Worm (Caenorhabditis elegans) whole organism, L3 larva: ENCODE data around the gene sri-19.

ENCODE experiments used
- R02D3.7 ChIP-seq: fragments of 150-350 bp; optimal IDR thresholded peaks from 2 replicates; lab custom pipeline; 2014; ENCODE audit warnings: missing biosample characterization, missing genetic modification characterization
- aly-2 ChIP-seq: fragments of 150-350 bp; optimal IDR thresholded peaks from 2 replicates; lab custom pipeline; 2014; ENCODE audit warnings: missing biosample characterization, missing genetic modification characterization
- ama-1 ChIP-seq: fragments of 150-350 bp; optimal IDR thresholded peaks from 2 replicates; lab custom pipeline; 2018
- ceh-16 ChIP-seq: sonication (generic microtip); optimal IDR thresholded peaks from 2 replicates; lab custom pipeline; 2017; ENCODE audit warnings: missing biosample characterization, missing genetic modification characterization
- daf-12 ChIP-seq: fragments of 150-350 bp; optimal IDR thresholded peaks from 2 replicates; lab custom pipeline; 2014; ENCODE audit warnings: missing biosample characterization, missing genetic modification reagents, missing genetic modification characterization
- egl-27 ChIP-seq: sonication (generic microtip); optimal IDR thresholded peaks from 4 replicates; lab custom pipeline; 2017; ENCODE audit warnings: missing biosample characterization, missing genetic modification reagents, missing genetic modification characterization
- fkh-10 ChIP-seq: sonication (generic microtip); optimal IDR thresholded peaks from 2 replicates; lab custom pipeline; 2017; ENCODE audit warnings: missing biosample characterization, missing genetic modification reagents, missing genetic modification characterization
- hmg-11 ChIP-seq: sonication (generic microtip); optimal IDR thresholded peaks from 2 replicates; lab custom pipeline; 2016; ENCODE audit warnings: missing genetic modification characterization, missing compliant biosample characterization
- mdl-1 ChIP-seq: fragments of 150-350 bp; optimal IDR thresholded peaks from 2 replicates; lab custom pipeline; 2014; ENCODE audit warnings: missing biosample characterization, missing genetic modification characterization
- mml-1 ChIP-seq: fragments of 150-350 bp; sonication (generic microtip); optimal IDR thresholded peaks from 3 replicates; lab custom pipeline; 2014; ENCODE audit warnings: missing biosample characterization, missing genetic modification characterization
- nhr-237 ChIP-seq: fragments of 150-350 bp; optimal IDR thresholded peaks from 2 replicates; lab custom pipeline; 2014; ENCODE audit warnings: missing biosample characterization, missing genetic modification characterization
- skn-1 ChIP-seq: fragments of 150-350 bp; optimal IDR thresholded peaks from 2 replicates; lab custom pipeline; 2014; ENCODE audit warnings: missing biosample characterization, missing genetic modification characterization
- snpc-4 ChIP-seq: fragments of 150-350 bp; optimal IDR thresholded peaks from 2 replicates; lab custom pipeline; 2014; ENCODE audit warnings: missing biosample characterization, missing genetic modification characterization
- tbx-2 ChIP-seq: sonication (generic microtip); optimal IDR thresholded peaks from 2 replicates; lab custom pipeline; 2016; ENCODE audit warnings: mild to moderate bottlenecking, missing genetic modification characterization, missing compliant biosample characterization
- unc-39 ChIP-seq: sonication (generic microtip); optimal IDR thresholded peaks from 4 replicates; lab custom pipeline; 2017; ENCODE audit warnings: missing biosample characterization, missing genetic modification characterization
- unc-62 ChIP-seq: fragments of 150-350 bp; sonication (generic microtip); optimal IDR thresholded peaks from 4 replicates; lab custom pipeline; 2014; ENCODE audit warnings: missing biosample characterization, missing genetic modification reagents, missing genetic modification characterization
- ztf-4 ChIP-seq: fragments of 150-350 bp; optimal IDR thresholded peaks from 2 replicates; lab custom pipeline; 2014; ENCODE audit warnings: missing biosample characterization, missing genetic modification characterization

The sri-19 gene

DNA sequence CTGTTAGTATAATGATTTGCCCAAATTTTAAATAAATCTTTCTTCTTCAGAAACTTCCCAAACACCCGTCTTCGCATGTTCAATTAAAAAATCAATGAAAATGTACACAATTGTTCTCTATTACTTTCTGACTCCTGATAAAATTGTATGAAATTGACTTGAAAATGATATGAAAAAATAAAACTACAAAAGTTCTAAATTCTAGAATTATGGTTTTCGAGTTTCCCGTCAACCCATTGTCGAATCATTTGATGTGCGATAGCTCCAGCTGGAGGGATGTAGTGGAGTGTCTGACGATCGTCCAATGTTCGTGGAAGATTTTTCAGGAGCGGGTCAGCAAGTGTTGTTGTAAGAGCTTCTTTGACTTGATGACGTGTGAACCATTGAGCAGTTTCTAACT lies 51.8 kb downstream of the sri-19 start:
- TF ChIP-seq fkh-10 (GFP tag; lab: Kevin White, UChicago) = no peak
- no peak for TF ChIP-seq tbx-2 (tag; lab: Kevin White, UChicago)
- no peak for TF ChIP-seq unc-39 (tag; lab: Kevin White, UChicago)
- TF ChIP-seq mdl-1 (tag; lab: Kevin White, UChicago) = no peak
- no peak for TF ChIP-seq nhr-237 (tag; lab: Kevin White, UChicago)
- no peak for TF ChIP-seq egl-27
- TF ChIP-seq snpc-4 (tag; lab: Kevin White, UChicago) = no peak
- no peak for TF ChIP-seq ztf-4 (tag; lab: Kevin White, UChicago)
- TF ChIP-seq R02D3.7 (tag; lab: Kevin White, UChicago) = no peak
- no peak for TF ChIP-seq unc-62 (GFP tag; lab: Kevin White, UChicago)
- TF ChIP-seq hmg-11 (tag; lab: Kevin White, UChicago) = no peak
- no peak for TF ChIP-seq ama-1 (lab: Kevin White, UChicago)
- TF ChIP-seq skn-1 (tag; lab: Kevin White, UChicago) = no peak
- TF ChIP-seq mml-1 (tag; lab: Kevin White, UChicago) = no peak
- TF ChIP-seq daf-12 (tag; lab: Kevin White, UChicago) = no peak
- TF ChIP-seq ceh-16 (tag; lab: Kevin White, UChicago) = no peak
- TF ChIP-seq aly-2 (tag; lab: Kevin White, UChicago) = no peak
- TF ChIP-seq, all 47 proteins: peak for 0
